Fruit fly (Drosophila melanogaster): ENCODE measurements around the gene RNaseX25.

RNaseX25 gene

DNA sequence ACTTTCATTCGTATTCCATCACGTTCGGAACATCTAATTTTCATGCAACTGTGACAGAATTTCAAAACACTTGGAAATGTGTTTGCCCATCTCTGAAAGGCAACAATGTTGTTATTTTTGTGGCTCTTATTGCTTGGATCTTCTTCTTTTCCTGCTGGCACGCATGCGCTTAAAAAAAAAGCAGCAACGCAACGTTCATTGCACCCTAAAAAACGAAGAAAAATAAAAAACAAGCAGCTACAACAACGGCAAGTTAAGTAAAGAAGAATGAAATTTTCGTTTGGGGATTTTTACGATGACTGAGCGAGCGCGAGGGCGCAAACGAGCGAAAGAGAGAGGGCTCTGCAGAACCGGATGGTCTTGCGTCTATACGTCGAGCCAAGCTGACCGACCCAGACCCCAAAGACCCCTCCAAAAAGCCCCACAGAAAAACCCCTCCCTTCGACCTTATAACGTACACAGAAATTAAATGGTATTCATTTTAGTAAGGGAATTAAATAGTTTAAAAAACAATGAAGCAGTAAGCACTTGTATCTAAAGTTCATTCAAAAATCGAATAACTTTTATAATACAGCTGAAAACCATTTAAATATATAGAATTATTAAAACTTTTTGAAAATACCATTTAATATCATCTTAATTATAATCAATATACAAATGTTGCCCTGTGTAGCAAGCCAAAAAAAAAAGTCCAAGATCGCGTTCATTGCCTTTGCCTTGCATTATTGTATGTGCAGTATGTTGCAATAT, 23.4 kb downstream of the RNaseX25 start (continued):
- TF ChIP-seq nmo (GFP tag; optimal IDR thresholded peaks at IDR 0.05) (peak; percentile 66), CG12299 (tag; optimal IDR thresholded peaks at IDR 0.05) (no peak), D (optimal IDR thresholded peaks at IDR 0.05) (no peak), D (GFP tag; optimal IDR thresholded peaks at IDR 0.05) (peak; percentile 0), CG17829 (tag; optimal IDR thresholded peaks at IDR 0.05) (no peak), Hr78 (GFP tag; optimal IDR thresholded peaks at IDR 0.05) (peak in 1 of 2 experiments; percentile 74), sima (GFP tag; optimal IDR thresholded peaks at IDR 0.05) (no peak), kni (GFP tag; optimal IDR thresholded peaks at IDR 0.05) (peak; percentile 49), CG10267 (tag; optimal IDR thresholded peaks at IDR 0.05) (peak; percentile 20), crol (GFP tag; IDR thresholded peaks at IDR 0.05) (peak; percentile 65)

DNA sequence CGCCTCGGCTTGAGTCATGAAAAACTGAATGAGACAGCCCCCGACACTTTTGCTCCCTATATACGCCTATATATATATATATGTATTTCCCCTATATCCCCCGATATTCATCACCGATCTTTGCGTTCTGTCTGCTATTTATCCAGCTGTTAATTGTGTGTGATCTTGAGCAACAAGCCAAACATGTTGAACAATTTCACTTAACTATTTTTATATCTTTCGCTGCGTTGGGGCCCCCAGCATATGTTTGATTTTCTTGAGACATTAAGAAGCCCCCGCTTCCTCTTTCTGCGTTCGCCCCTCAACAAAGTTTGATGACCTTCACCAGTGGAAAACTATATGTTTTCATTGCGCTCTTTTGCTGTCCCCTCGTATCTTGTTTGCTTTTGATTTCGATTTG, 26.0 kb downstream of the RNaseX25 start:
- TF ChIP-seq tna (GFP tag; IDR thresholded peaks at IDR 0.05; ENCODE audit: partially characterized antibody) = no peak
- no peak for TF ChIP-seq Sin3A (optimal IDR thresholded peaks at IDR 0.05)
- peak; percentile 75 for TF ChIP-seq sd (tag; optimal IDR thresholded peaks at IDR 0.05)
- TF ChIP-seq CG4707 (GFP tag; optimal IDR thresholded peaks at IDR 0.05) = peak; percentile 33
- no peak for TF ChIP-seq NK7.1 (GFP tag; optimal IDR thresholded peaks at IDR 0.05)
- peak; percentile 13 for TF ChIP-seq CG9727 (GFP tag; optimal IDR thresholded peaks at IDR 0.05)
- TF ChIP-seq CG15269 (tag; optimal IDR thresholded peaks at IDR 0.05) = no peak
- TF ChIP-seq PHDP (tag; optimal IDR thresholded peaks at IDR 0.05) = peak; percentile 26
- no peak for TF ChIP-seq CG31224 (GFP tag; IDR thresholded peaks at IDR 0.05)
- TF ChIP-seq H15 (GFP tag; IDR thresholded peaks at IDR 0.05) = no peak
- TF ChIP-seq CG13424 (tag; optimal IDR thresholded peaks at IDR 0.05) = no peak
- TF ChIP-seq CG15696 (tag; optimal IDR thresholded peaks at IDR 0.05) = peak; percentile 42
- no peak for TF ChIP-seq Aef1 (GFP tag; IDR thresholded peaks at IDR 0.05)
- no peak for TF ChIP-seq disco-r (GFP tag; optimal IDR thresholded peaks at IDR 0.05)
- TF ChIP-seq Hr3 (GFP tag; optimal IDR thresholded peaks at IDR 0.05) = no peak
- TF ChIP-seq CG2889 (GFP tag; IDR thresholded peaks at IDR 0.05) = no peak
- no peak for TF ChIP-seq CG10959 (GFP tag; IDR thresholded peaks at IDR 0.05)
- no peak for TF ChIP-seq tll (GFP tag; optimal IDR thresholded peaks at IDR 0.05)
- no peak for TF ChIP-seq Bgb (GFP tag; IDR thresholded peaks at IDR 0.05; ENCODE audit: partially characterized antibody)
- TF ChIP-seq Sox100B (GFP tag; optimal IDR thresholded peaks at IDR 0.05) = peak; percentile 10
- TF ChIP-seq CG15514 (GFP tag; optimal IDR thresholded peaks at IDR 0.05) = peak; percentile 2
- TF ChIP-seq CG10431 (GFP tag; optimal IDR thresholded peaks at IDR 0.05) = no peak
- peak; percentile 57 for TF ChIP-seq kni (GFP tag; optimal IDR thresholded peaks at IDR 0.05)
- no peak for TF ChIP-seq Hand (GFP tag; optimal IDR thresholded peaks at IDR 0.05)
- no peak for TF ChIP-seq Max (GFP tag; optimal IDR thresholded peaks at IDR 0.05)
- TF ChIP-seq Asciz (GFP tag; optimal IDR thresholded peaks at IDR 0.05) = peak; percentile 57
- TF ChIP-seq CG4820 (GFP tag; optimal IDR thresholded peaks at IDR 0.05) = no peak
- TF ChIP-seq Xrp1 (GFP tag; IDR thresholded peaks at IDR 0.05) = peak; percentile 43
- TF ChIP-seq CG1792 (GFP tag; optimal IDR thresholded peaks at IDR 0.05) = no peak
- peak; percentile 4 for TF ChIP-seq CG12391 (tag; optimal IDR thresholded peaks at IDR 0.05)
- no peak for TF ChIP-seq CG18011 (GFP tag; optimal IDR thresholded peaks at IDR 0.05)
- no peak for TF ChIP-seq CkIIα-i1 (GFP tag; IDR thresholded peaks at IDR 0.05)
- TF ChIP-seq Ravus (GFP tag; IDR thresholded peaks at IDR 0.05) = no peak
- TF ChIP-seq D (optimal IDR thresholded peaks at IDR 0.05) = no peak
- peak; percentile 15 for TF ChIP-seq D (GFP tag; optimal IDR thresholded peaks at IDR 0.05)
- TF ChIP-seq CG33557 (GFP tag; optimal IDR thresholded peaks at IDR 0.05) = peak; percentile 38
- TF ChIP-seq ssp (GFP tag; IDR thresholded peaks at IDR 0.05) = no peak
- no peak for TF ChIP-seq Hr78 (GFP tag; optimal IDR thresholded peaks at IDR 0.05)
- no peak for TF ChIP-seq pita (GFP tag; optimal IDR thresholded peaks at IDR 0.05)
- no peak for TF ChIP-seq CG13775 (GFP tag; optimal IDR thresholded peaks at IDR 0.05)
- no peak for TF ChIP-seq Hey (tag; optimal IDR thresholded peaks at IDR 0.05)

All from whole organism, embryonic.